Worm (Caenorhabditis elegans) whole organism, L3 larva: Measurements from ENCODE around the gene Y43F8C.7.

ENCODE experiments used
- R02D3.7 ChIP-seq: fragments of 150-350 bp; optimal IDR thresholded peaks from 2 replicates; lab custom pipeline; 2014; ENCODE audit warnings: missing biosample characterization, missing genetic modification characterization
- ZK546.5 ChIP-seq: sonication (generic microtip); optimal IDR thresholded peaks from 2 replicates; lab custom pipeline; 2017; ENCODE audit warnings: missing biosample characterization, missing genetic modification characterization
- aly-2 ChIP-seq: fragments of 150-350 bp; optimal IDR thresholded peaks from 2 replicates; lab custom pipeline; 2014; ENCODE audit warnings: missing biosample characterization, missing genetic modification characterization
- ama-1 ChIP-seq: fragments of 150-350 bp; optimal IDR thresholded peaks from 2 replicates; lab custom pipeline; 2018
- ceh-16 ChIP-seq: sonication (generic microtip); optimal IDR thresholded peaks from 2 replicates; lab custom pipeline; 2017; ENCODE audit warnings: missing biosample characterization, missing genetic modification characterization
- ceh-28 ChIP-seq: fragments of 150-350 bp; optimal IDR thresholded peaks from 2 replicates; lab custom pipeline; 2014; ENCODE audit warnings: missing biosample characterization, missing genetic modification reagents, missing genetic modification characterization
- ceh-82 ChIP-seq: fragments of 150-350 bp; optimal IDR thresholded peaks from 2 replicates; lab custom pipeline; 2014; ENCODE audit warnings: missing biosample characterization, missing genetic modification characterization
- ceh-9 ChIP-seq: sonication (generic microtip); optimal IDR thresholded peaks from 2 replicates; lab custom pipeline; 2018; ENCODE audit warnings: missing biosample characterization, missing genetic modification characterization
- daf-12 ChIP-seq: fragments of 150-350 bp; optimal IDR thresholded peaks from 2 replicates; lab custom pipeline; 2014; ENCODE audit warnings: missing biosample characterization, missing genetic modification reagents, missing genetic modification characterization
- egl-27 ChIP-seq: sonication (generic microtip); optimal IDR thresholded peaks from 4 replicates; lab custom pipeline; 2017; ENCODE audit warnings: missing biosample characterization, missing genetic modification reagents, missing genetic modification characterization
- egl-5 ChIP-seq: fragments of 150-350 bp; optimal IDR thresholded peaks from 2 replicates; lab custom pipeline; 2017; ENCODE audit warnings: missing biosample characterization, missing genetic modification reagents, missing genetic modification characterization, inconsistent platforms
- elt-1 ChIP-seq: fragments of 150-350 bp; optimal IDR thresholded peaks from 2 replicates; lab custom pipeline; 2014; ENCODE audit warnings: missing biosample characterization, missing genetic modification characterization
- elt-2 ChIP-seq: sonication (generic microtip); optimal IDR thresholded peaks from 2 replicates; lab custom pipeline; 2016; ENCODE audit warnings: missing genetic modification reagents, mild to moderate bottlenecking, missing genetic modification characterization, missing compliant biosample characterization
- elt-3 ChIP-seq, 3 experiments: fragments of 150-350 bp in 1 of 3; sonication (generic microtip) in 2 of 3; optimal IDR thresholded peaks; 2 replicates in 2 of 3; 4 replicates in 1 of 3; lab custom pipeline; 2014 to 2017; ENCODE audit warnings: missing biosample characterization in 3 of 3, missing genetic modification characterization in 3 of 3
- eor-1 ChIP-seq, 2 experiments: fragments of 150-350 bp; optimal IDR thresholded peaks; 2 replicates each; lab custom pipeline; 2014 to 2018; ENCODE audit warnings: missing biosample characterization in 2 of 2, missing genetic modification characterization in 2 of 2
- fkh-10 ChIP-seq: sonication (generic microtip); optimal IDR thresholded peaks from 2 replicates; lab custom pipeline; 2017; ENCODE audit warnings: missing biosample characterization, missing genetic modification reagents, missing genetic modification characterization
- fkh-2 ChIP-seq: fragments of 150-350 bp; optimal IDR thresholded peaks from 2 replicates; lab custom pipeline; 2014; ENCODE audit warnings: missing biosample characterization, missing genetic modification reagents, missing genetic modification characterization
- fos-1 ChIP-seq: fragments of 150-350 bp; optimal IDR thresholded peaks from 2 replicates; lab custom pipeline; 2014; ENCODE audit warnings: missing biosample characterization, missing genetic modification characterization
- hmg-11 ChIP-seq: sonication (generic microtip); optimal IDR thresholded peaks from 2 replicates; lab custom pipeline; 2016; ENCODE audit warnings: missing genetic modification characterization, missing compliant biosample characterization
- jun-1 ChIP-seq: fragments of 150-350 bp; optimal IDR thresholded peaks from 2 replicates; lab custom pipeline; 2014; ENCODE audit warnings: missing biosample characterization, missing genetic modification reagents, missing genetic modification characterization
- lin-15B ChIP-seq: fragments of 150-350 bp; optimal IDR thresholded peaks from 2 replicates; lab custom pipeline; 2014; ENCODE audit warnings: missing biosample characterization, missing genetic modification characterization
- lin-39 ChIP-seq: fragments of 150-350 bp; optimal IDR thresholded peaks from 2 replicates; lab custom pipeline; 2018; ENCODE audit warnings: missing biosample characterization, missing genetic modification reagents, missing genetic modification characterization
- lsy-12 ChIP-seq: sonication (generic microtip); optimal IDR thresholded peaks from 2 replicates; lab custom pipeline; 2016; ENCODE audit warnings: mild to moderate bottlenecking, missing genetic modification characterization, missing compliant biosample characterization
- mdl-1 ChIP-seq: fragments of 150-350 bp; optimal IDR thresholded peaks from 2 replicates; lab custom pipeline; 2014; ENCODE audit warnings: missing biosample characterization, missing genetic modification characterization
- mml-1 ChIP-seq: fragments of 150-350 bp; sonication (generic microtip); optimal IDR thresholded peaks from 3 replicates; lab custom pipeline; 2014; ENCODE audit warnings: missing biosample characterization, missing genetic modification characterization
- nfya-1 ChIP-seq: sonication (generic microtip); optimal IDR thresholded peaks from 2 replicates; lab custom pipeline; 2017; ENCODE audit warnings: missing genetic modification characterization, mild to moderate bottlenecking, missing compliant biosample characterization, antibody characterized with exemption, moderate library complexity; ENCODE audit not compliant: insufficient read depth
- nhr-11 ChIP-seq: fragments of 150-350 bp; optimal IDR thresholded peaks from 2 replicates; lab custom pipeline; 2014; ENCODE audit warnings: missing biosample characterization, missing genetic modification characterization
- nhr-12 ChIP-seq: fragments of 150-350 bp; optimal IDR thresholded peaks from 2 replicates; lab custom pipeline; 2014; ENCODE audit warnings: missing biosample characterization, missing genetic modification characterization
- nhr-23 ChIP-seq: fragments of 150-350 bp; optimal IDR thresholded peaks from 2 replicates; lab custom pipeline; 2014; ENCODE audit warnings: missing biosample characterization, missing genetic modification reagents, missing genetic modification characterization
- nhr-237 ChIP-seq: fragments of 150-350 bp; optimal IDR thresholded peaks from 2 replicates; lab custom pipeline; 2014; ENCODE audit warnings: missing biosample characterization, missing genetic modification characterization
- nhr-25 ChIP-seq: sonication (generic microtip); optimal IDR thresholded peaks from 2 replicates; lab custom pipeline; 2017; ENCODE audit warnings: missing biosample characterization, missing genetic modification characterization
- nhr-28 ChIP-seq: fragments of 150-350 bp; optimal IDR thresholded peaks from 2 replicates; lab custom pipeline; 2014; ENCODE audit warnings: missing biosample characterization, missing genetic modification characterization
- nhr-43 ChIP-seq: sonication (generic microtip); optimal IDR thresholded peaks from 2 replicates; lab custom pipeline; 2016; ENCODE audit warnings: mild to moderate bottlenecking, missing genetic modification characterization, missing compliant biosample characterization; ENCODE audit not compliant: poor library complexity, severe bottlenecking
- nhr-67 ChIP-seq: fragments of 150-350 bp; optimal IDR thresholded peaks from 2 replicates; lab custom pipeline; 2014; ENCODE audit warnings: missing biosample characterization, missing genetic modification characterization
- nhr-76 ChIP-seq: fragments of 150-350 bp; sonication (generic microtip); optimal IDR thresholded peaks from 5 replicates; lab custom pipeline; 2014; ENCODE audit warnings: missing biosample characterization, missing genetic modification characterization
- nhr-77 ChIP-seq: fragments of 150-350 bp; optimal IDR thresholded peaks from 2 replicates; lab custom pipeline; 2014; ENCODE audit warnings: missing biosample characterization, missing genetic modification characterization
- pha-4 ChIP-seq: fragments of 150-350 bp; optimal IDR thresholded peaks from 2 replicates; lab custom pipeline; 2014; ENCODE audit warnings: missing biosample characterization, missing genetic modification reagents, missing genetic modification characterization
- pqm-1 ChIP-seq: fragments of 150-350 bp; optimal IDR thresholded peaks from 2 replicates; lab custom pipeline; 2017; ENCODE audit warnings: missing biosample characterization, missing genetic modification characterization, inconsistent platforms
- sea-2 ChIP-seq: fragments of 150-350 bp; sonication (generic microtip); optimal IDR thresholded peaks from 4 replicates; lab custom pipeline; 2014; ENCODE audit warnings: missing biosample characterization, missing genetic modification reagents, missing genetic modification characterization
- skn-1 ChIP-seq: fragments of 150-350 bp; optimal IDR thresholded peaks from 2 replicates; lab custom pipeline; 2014; ENCODE audit warnings: missing biosample characterization, missing genetic modification characterization
- snpc-4 ChIP-seq: fragments of 150-350 bp; optimal IDR thresholded peaks from 2 replicates; lab custom pipeline; 2014; ENCODE audit warnings: missing biosample characterization, missing genetic modification characterization
- tbx-2 ChIP-seq: sonication (generic microtip); optimal IDR thresholded peaks from 2 replicates; lab custom pipeline; 2016; ENCODE audit warnings: mild to moderate bottlenecking, missing genetic modification characterization, missing compliant biosample characterization
- unc-39 ChIP-seq: sonication (generic microtip); optimal IDR thresholded peaks from 4 replicates; lab custom pipeline; 2017; ENCODE audit warnings: missing biosample characterization, missing genetic modification characterization
- unc-62 ChIP-seq: fragments of 150-350 bp; sonication (generic microtip); optimal IDR thresholded peaks from 4 replicates; lab custom pipeline; 2014; ENCODE audit warnings: missing biosample characterization, missing genetic modification reagents, missing genetic modification characterization
- zag-1 ChIP-seq: fragments of 150-350 bp; optimal IDR thresholded peaks from 2 replicates; lab custom pipeline; 2014; ENCODE audit warnings: missing biosample characterization, missing genetic modification characterization
- ztf-11 ChIP-seq: fragments of 150-350 bp; optimal IDR thresholded peaks from 2 replicates; lab custom pipeline; 2014; ENCODE audit warnings: missing biosample characterization, missing genetic modification characterization
- ztf-4 ChIP-seq: fragments of 150-350 bp; optimal IDR thresholded peaks from 2 replicates; lab custom pipeline; 2014; ENCODE audit warnings: missing biosample characterization, missing genetic modification characterization

The Y43F8C.7 gene

ce11 chrV:19645572-19646155 lies 1.8 kb upstream of the Y43F8C.7 start, which contains the start of gene Y43F8C.9:
TSS of gene Y43F8C.9 (plus strand) at chrV:19646105.
- no peak for TF ChIP-seq hmg-11 (tag; lab: Kevin White, UChicago)
- TF ChIP-seq fkh-2 (tag; lab: Kevin White, UChicago): no peak
- no peak for TF ChIP-seq skn-1 (tag; lab: Kevin White, UChicago)
- no peak for TF ChIP-seq ceh-28 (tag; lab: Kevin White, UChicago)

ce11 chrV:19643015-19643414 lies 815 bp downstream of the Y43F8C.7 start:
- TF ChIP-seq pha-4 (tag; lab: Kevin White, UChicago) (peak; percentile 57), ZK546.5 (tag; lab: Kevin White, UChicago) (no peak), ceh-16 (tag; lab: Kevin White, UChicago) (no peak), pqm-1 (tag; lab: Kevin White, UChicago) (no peak), ceh-82 (peak; percentile 64), ztf-11 (tag; lab: Kevin White, UChicago) (no peak), elt-1 (tag; lab: Kevin White, UChicago) (no peak), lin-15B (tag; lab: Kevin White, UChicago) (peak; percentile 55), nhr-25 (peak; percentile 71), mdl-1 (no peak), snpc-4 (peak; percentile 50), ceh-28 (tag; lab: Kevin White, UChicago) (peak; percentile 59), R02D3.7 (tag; lab: Kevin White, UChicago) (peak; percentile 30), tbx-2 (tag; lab: Kevin White, UChicago) (peak; percentile 82), unc-62 (GFP tag; lab: Kevin White, UChicago) (no peak), nfya-1 (tag; lab: Kevin White, UChicago) (peak; percentile 81), unc-39 (tag; lab: Kevin White, UChicago) (no peak), fkh-2 (tag; lab: Kevin White, UChicago) (no peak), egl-5 (tag; lab: Kevin White, UChicago) (peak; percentile 67), egl-27 (tag; lab: Kevin White, UChicago) (peak; percentile 84), elt-3 (tag; optimal IDR thresholded peaks at IDR 0.05; lab: Kevin White, UChicago) (peak in 1 of 3 experiments; percentile 43), aly-2 (no peak), daf-12 (tag; lab: Kevin White, UChicago) (peak; percentile 12), jun-1 (peak; percentile 79), nhr-67 (tag; lab: Kevin White, UChicago) (no peak), lin-39 (tag; lab: Kevin White, UChicago) (peak; percentile 94), fkh-10 (GFP tag; lab: Kevin White, UChicago) (no peak), sea-2 (GFP tag; lab: Kevin White, UChicago) (no peak), nhr-43 (tag; lab: Kevin White, UChicago) (peak; percentile 90), nhr-237 (tag; lab: Kevin White, UChicago) (no peak), ztf-4 (tag; lab: Kevin White, UChicago) (peak; percentile 41), nhr-12 (tag; lab: Kevin White, UChicago) (no peak), nhr-77 (tag; lab: Kevin White, UChicago) (peak; percentile 45), nhr-76 (tag; lab: Kevin White, UChicago) (no peak), skn-1 (tag; lab: Kevin White, UChicago) (peak; percentile 53), fos-1 (tag; lab: Kevin White, UChicago) (no peak), ceh-9 (no peak), nhr-23 (tag; lab: Kevin White, UChicago) (peak; percentile 67), zag-1 (no peak), elt-2 (tag; lab: Kevin White, UChicago) (peak; percentile 64), nhr-11 (tag; lab: Kevin White, UChicago) (peak; percentile 46), lsy-12 (tag; lab: Kevin White, UChicago) (peak; percentile 87), mml-1 (tag; lab: Kevin White, UChicago) (no peak), ama-1 (lab: Kevin White, UChicago) (peak; percentile 69), hmg-11 (tag; lab: Kevin White, UChicago) (peak; percentile 90), nhr-28 (tag; lab: Kevin White, UChicago) (no peak), eor-1 (tag; optimal IDR thresholded peaks at IDR 0.05; lab: Kevin White, UChicago) (no peak)
